Worm (Caenorhabditis elegans) whole organism, young adult: Measurements from ENCODE around the gene W04D2.4.

Experiments used
- B0035.1 ChIP-seq: sonication (generic microtip); optimal IDR thresholded peaks from 2 replicates; lab custom pipeline; 2016; ENCODE audit warnings: missing genetic modification characterization, mild to moderate bottlenecking, missing compliant biosample characterization, missing genotype, missing genetic modification reagents
- D2030.7 ChIP-seq: fragments of 200-800 bp; sonication (Bioruptor generic); IDR thresholded peaks from 2 replicates; pipeline ENCODE4 v1.3.6; 2022; ENCODE audit warnings: missing genetic modification reagents, missing genetic modification characterization, missing compliant biosample characterization
- F23B12.7 ChIP-seq: sonication (generic microtip); optimal IDR thresholded peaks from 2 replicates; lab custom pipeline; 2017; ENCODE audit warnings: missing genetic modification characterization, mild to moderate bottlenecking, missing compliant biosample characterization, antibody characterized with exemption, moderate library complexity; ENCODE audit not compliant: insufficient read depth
- F37B4.10 ChIP-seq: fragments of 200-800 bp; sonication (Bioruptor generic); IDR thresholded peaks from 2 replicates; pipeline ENCODE4 v1.3.6; 2022; ENCODE audit warnings: missing genetic modification characterization, missing compliant biosample characterization
- F57A8.1 ChIP-seq: fragments of 200-800 bp; sonication (Bioruptor generic); optimal IDR thresholded peaks from 2 replicates; lab custom pipeline; 2018; ENCODE audit warnings: mild to moderate bottlenecking, missing genetic modification characterization, moderate library complexity, missing compliant biosample characterization
- K12H6.12 ChIP-seq: fragments of 200-800 bp; sonication (Bioruptor generic); optimal IDR thresholded peaks from 2 replicates; lab custom pipeline; 2018; ENCODE audit warnings: mild to moderate bottlenecking, missing genetic modification characterization, missing compliant biosample characterization
- Y53G8AR.9 ChIP-seq: fragments of 200-800 bp; sonication (Bioruptor generic); conservative IDR thresholded peaks from 2 replicates; pipeline ENCODE4 v1.3.6; 2022; ENCODE audit warnings: missing genetic modification reagents, missing genetic modification characterization, missing compliant biosample characterization
- aptf-3 ChIP-seq: fragments of 200-800 bp; sonication (Bioruptor generic); IDR thresholded peaks from 2 replicates; pipeline ENCODE4 v1.3.6; 2022; ENCODE audit warnings: missing genetic modification characterization, missing compliant biosample characterization
- ccch-3 ChIP-seq: fragments of 200-800 bp; sonication (Bioruptor generic); optimal IDR thresholded peaks from 2 replicates; lab custom pipeline; 2018; ENCODE audit warnings: mild to moderate bottlenecking, missing genetic modification characterization, missing compliant biosample characterization
- cebp-1 ChIP-seq, 2 experiments: fragments of 200-800 bp in 1 of 2; sonication (Bioruptor generic) in 1 of 2; sonication (generic microtip) in 1 of 2; IDR thresholded peaks in 1 of 2; optimal IDR thresholded peaks in 1 of 2; 2 replicates each; pipeline versions ENCODE4 v1.3.6 to Lab custom; 2017 to 2022; ENCODE audit warnings: missing compliant biosample characterization in 2 of 2, missing genetic modification characterization in 2 of 2, mild to moderate bottlenecking in 1 of 2, missing genetic modification reagents in 1 of 2, moderate library complexity in 1 of 2
- ceh-79 ChIP-seq: sonication (generic microtip); optimal IDR thresholded peaks from 2 replicates; lab custom pipeline; 2017; ENCODE audit warnings: mild to moderate bottlenecking, missing genetic modification characterization, missing compliant biosample characterization
- chd-7 ChIP-seq: sonication (generic microtip); optimal IDR thresholded peaks from 2 replicates; lab custom pipeline; 2016; ENCODE audit warnings: mild to moderate bottlenecking, missing genetic modification characterization, moderate library complexity, missing compliant biosample characterization
- egl-18 ChIP-seq: fragments of 200-800 bp; sonication (Bioruptor generic); IDR thresholded peaks from 2 replicates; pipeline ENCODE4 v1.3.6; 2022; ENCODE audit warnings: missing genetic modification reagents, missing genetic modification characterization, missing compliant biosample characterization
- ets-4 ChIP-seq: fragments of 200-800 bp; sonication (Bioruptor generic); optimal IDR thresholded peaks from 2 replicates; lab custom pipeline; 2018; ENCODE audit warnings: mild to moderate bottlenecking, missing genetic modification characterization, missing compliant biosample characterization
- hrde-1 ChIP-seq: sonication (generic microtip); optimal IDR thresholded peaks from 2 replicates; lab custom pipeline; 2016; ENCODE audit warnings: missing genetic modification characterization, mild to moderate bottlenecking, missing compliant biosample characterization, moderate library complexity, missing genotype, missing genetic modification reagents, borderline replicate concordance
- hsf-1 ChIP-seq: fragments of 200-800 bp; sonication (Bioruptor generic); IDR thresholded peaks from 2 replicates; pipeline ENCODE4 v1.3.6; 2022; ENCODE audit warnings: missing genetic modification reagents, missing genetic modification characterization, missing compliant biosample characterization
- let-526 ChIP-seq: fragments of 200-800 bp; sonication (Bioruptor generic); IDR thresholded peaks from 2 replicates; pipeline ENCODE4 v1.3.6; 2022; ENCODE audit warnings: missing genetic modification reagents, missing genetic modification characterization, missing compliant biosample characterization
- let-607 ChIP-seq, 2 experiments: fragments of 200-800 bp in 1 of 2; sonication (Bioruptor generic) in 1 of 2; sonication (generic microtip) in 1 of 2; optimal IDR thresholded peaks; 2 replicates each; lab custom pipeline; 2016 to 2018; ENCODE audit warnings: mild to moderate bottlenecking in 2 of 2, missing compliant biosample characterization in 2 of 2, missing genetic modification characterization in 2 of 2, moderate library complexity in 2 of 2, missing genotype in 1 of 2
- lin-35 ChIP-seq, 3 experiments: fragments of 150-350 bp in 2 of 3; sonication (generic microtip) in 1 of 3; optimal IDR thresholded peaks; 2 replicates each; lab custom pipeline; 2014 to 2018; ENCODE audit warnings: missing biosample characterization in 3 of 3, missing genetic modification characterization in 3 of 3, missing genetic modification reagents in 3 of 3
- lin-40 ChIP-seq: sonication (generic microtip); optimal IDR thresholded peaks from 2 replicates; lab custom pipeline; 2016; ENCODE audit warnings: missing genetic modification characterization, mild to moderate bottlenecking, missing compliant biosample characterization, missing genotype, missing genetic modification reagents
- madf-3 ChIP-seq: fragments of 200-800 bp; sonication (Bioruptor generic); IDR thresholded peaks from 2 replicates; pipeline ENCODE4 v1.3.6; 2022; ENCODE audit warnings: missing genetic modification reagents, missing genetic modification characterization, missing compliant biosample characterization
- mel-28 ChIP-seq: sonication (generic microtip); optimal IDR thresholded peaks from 2 replicates; lab custom pipeline; 2016; ENCODE audit warnings: borderline replicate concordance, mild to moderate bottlenecking, missing genetic modification characterization, missing compliant biosample characterization
- mes-4 ChIP-seq: sonication (generic microtip); optimal IDR thresholded peaks from 2 replicates; lab custom pipeline; 2016; ENCODE audit warnings: missing genotype, missing genetic modification characterization, missing compliant biosample characterization
- nfya-1 ChIP-seq: sonication (generic microtip); optimal IDR thresholded peaks from 2 replicates; lab custom pipeline; 2017; ENCODE audit warnings: antibody characterized with exemption, missing compliant biosample characterization, missing genetic modification characterization, borderline replicate concordance; ENCODE audit not compliant: insufficient read depth
- nhr-120 ChIP-seq: fragments of 200-800 bp; sonication (Bioruptor generic); IDR thresholded peaks from 2 replicates; pipeline ENCODE4 v1.3.6; 2022; ENCODE audit warnings: missing genetic modification characterization, missing compliant biosample characterization
- nhr-80 ChIP-seq: sonication (generic microtip); optimal IDR thresholded peaks from 2 replicates; lab custom pipeline; 2016; ENCODE audit warnings: missing genetic modification characterization, missing compliant biosample characterization
- nhr-90 ChIP-seq: sonication (generic microtip); optimal IDR thresholded peaks from 2 replicates; lab custom pipeline; 2016; ENCODE audit warnings: missing genotype, mild to moderate bottlenecking, missing genetic modification characterization, missing compliant biosample characterization
- pbrm-1 ChIP-seq: fragments of 200-800 bp; sonication (Bioruptor generic); IDR thresholded peaks from 2 replicates; pipeline ENCODE4 v1.3.6; 2022; ENCODE audit warnings: missing genetic modification reagents, missing genetic modification characterization, missing compliant biosample characterization
- snpc-1.3 ChIP-seq: sonication (generic microtip); optimal IDR thresholded peaks from 2 replicates; lab custom pipeline; 2017; ENCODE audit warnings: missing genetic modification characterization, mild to moderate bottlenecking, missing compliant biosample characterization, antibody characterized with exemption, moderate library complexity, missing genotype, missing genetic modification reagents; ENCODE audit not compliant: insufficient read depth
- snpc-4 ChIP-seq, 5 experiments: fragments of 150-350 bp in 1 of 5; sonication (generic microtip) in 4 of 5; optimal IDR thresholded peaks; 2 replicates each; lab custom pipeline; 2014 to 2018; ENCODE audit warnings: missing genetic modification characterization in 5 of 5, missing biosample characterization in 3 of 5, antibody characterized with exemption in 2 of 5, mild to moderate bottlenecking in 2 of 5, missing compliant biosample characterization in 2 of 5, missing genotype in 2 of 5, moderate library complexity in 2 of 5, missing genetic modification reagents in 1 of 5
- zfh-2 ChIP-seq: fragments of 200-800 bp; sonication (Bioruptor generic); conservative IDR thresholded peaks from 2 replicates; pipeline ENCODE4 v1.3.6; 2022; ENCODE audit warnings: missing genetic modification reagents, missing genetic modification characterization, missing compliant biosample characterization
- zim-3 ChIP-seq: sonication (generic microtip); optimal IDR thresholded peaks from 2 replicates; lab custom pipeline; 2017; ENCODE audit warnings: mild to moderate bottlenecking, missing genetic modification characterization, moderate library complexity, missing compliant biosample characterization

The W04D2.4 gene

DNA sequence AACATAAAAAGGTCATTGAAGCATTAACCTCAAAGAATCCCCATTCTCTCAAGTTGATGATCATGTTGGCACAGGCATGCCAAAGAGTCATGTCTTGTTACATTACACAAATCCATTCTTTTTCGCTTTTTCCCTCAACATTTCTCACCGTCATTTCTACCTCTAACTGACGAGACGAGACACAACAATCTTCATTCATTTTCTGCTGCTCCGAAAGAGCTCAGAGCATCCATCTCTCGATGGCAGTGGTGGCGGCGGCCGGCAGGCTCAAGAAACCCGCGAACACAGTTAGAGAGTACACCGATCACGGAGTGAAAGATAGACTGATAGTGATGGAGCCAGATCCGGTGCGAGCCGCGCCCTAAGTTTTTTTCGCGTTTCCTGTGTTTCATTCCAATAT lies 20.4 kb downstream of the W04D2.4 start:
- TF ChIP-seq let-526 (GFP tag; lab: Robert Waterston, UW) = no peak
- TF ChIP-seq egl-18 (GFP tag; lab: Robert Waterston, UW) = no peak
- no peak for TF ChIP-seq nfya-1 (tag; lab: Kevin White, UChicago)
- peak; percentile 92 for TF ChIP-seq zfh-2 (GFP tag; lab: Robert Waterston, UW)
- TF ChIP-seq nhr-90 = peak; percentile 5
- TF ChIP-seq K12H6.12 (tag; lab: Kevin White, UChicago) = peak; percentile 9
- TF ChIP-seq pbrm-1 = peak; percentile 38; the same call in 1 of the 2 replicates
- no peak for TF ChIP-seq hrde-1 (tag; lab: Kevin White, UChicago)
- no peak for TF ChIP-seq aptf-3
- TF ChIP-seq zim-3 = peak; percentile 34
- TF ChIP-seq chd-7 (tag; lab: Kevin White, UChicago) = peak; percentile 26
- TF ChIP-seq, all 124 proteins: peak for 6

DNA sequence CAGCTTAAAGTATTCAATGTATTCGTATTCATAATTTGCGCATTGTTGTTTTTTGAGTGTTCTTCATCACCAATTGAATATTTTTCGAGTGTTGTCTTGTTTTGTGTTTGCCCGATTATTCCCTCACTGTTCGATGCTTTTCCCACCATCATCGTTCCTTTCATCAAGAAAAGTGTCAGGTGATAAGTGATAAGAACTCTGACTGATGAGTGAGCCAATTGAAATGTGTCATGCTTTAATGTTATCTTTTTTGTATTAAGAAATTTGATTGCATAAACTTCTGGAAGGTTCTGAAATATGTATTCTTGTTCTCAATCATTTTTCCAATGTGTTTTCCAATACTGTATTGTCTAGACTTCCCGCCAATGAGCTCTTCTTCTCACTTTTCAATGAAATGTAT lies 22.2 kb downstream of the W04D2.4 start:
- TF ChIP-seq hsf-1 (GFP tag; lab: Robert Waterston, UW) (peak; percentile 25; the same call in 1 of the 2 replicates), D2030.7 (GFP tag; lab: Robert Waterston, UW) (no peak), snpc-4 (GFP tag; optimal IDR thresholded peaks at IDR 0.05; lab: Kevin White, UChicago) (no peak), snpc-4 (tag; optimal IDR thresholded peaks at IDR 0.05; lab: Kevin White, UChicago) (peak in 1 of 4 experiments; percentile 13), nhr-80 (tag; lab: Kevin White, UChicago) (peak; percentile 72), snpc-1.3 (no peak), let-607 (tag; optimal IDR thresholded peaks at IDR 0.05; lab: Kevin White, UChicago) (peak in 1 of 2 experiments; percentile 6), cebp-1 (GFP tag; IDR thresholded peaks at IDR 0.05; lab: Robert Waterston, UW) (no peak), cebp-1 (tag; optimal IDR thresholded peaks at IDR 0.05; lab: Kevin White, UChicago) (peak; percentile 57)

DNA sequence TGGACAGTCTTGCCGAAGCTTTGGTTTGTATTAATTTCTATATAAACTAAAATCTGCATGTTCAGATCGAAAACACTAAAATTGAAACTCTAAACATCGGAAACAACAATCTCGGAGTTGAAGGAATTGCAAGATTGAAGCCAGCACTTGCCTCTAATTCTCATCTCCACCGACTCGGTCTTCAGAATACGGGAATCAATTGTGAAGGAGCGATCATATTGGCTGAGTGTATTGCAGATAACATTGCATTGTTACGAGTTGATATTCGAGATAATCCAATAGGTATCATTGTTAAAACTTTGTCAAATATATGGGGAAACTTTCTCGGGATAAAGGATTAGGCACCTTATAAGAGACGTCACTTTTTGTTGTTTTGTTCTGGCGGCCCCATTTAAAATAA lies 27.2 kb downstream of the W04D2.4 start:
- TF ChIP-seq lin-35 (GFP tag; optimal IDR thresholded peaks at IDR 0.05; lab: Kevin White, UChicago) (no peak), F23B12.7 (tag; lab: Kevin White, UChicago) (no peak), madf-3 (GFP tag; lab: Robert Waterston, UW) (no peak), K12H6.12 (tag; lab: Kevin White, UChicago) (no peak), nhr-120 (GFP tag; lab: Robert Waterston, UW) (no peak), ets-4 (GFP tag; lab: Kevin White, UChicago) (no peak), mel-28 (tag; lab: Kevin White, UChicago) (no peak), mes-4 (tag; lab: Kevin White, UChicago) (no peak), F37B4.10 (GFP tag; lab: Robert Waterston, UW) (no peak), B0035.1 (tag; lab: Kevin White, UChicago) (no peak), ceh-79 (no peak), lin-40 (tag; lab: Kevin White, UChicago) (no peak), Y53G8AR.9 (GFP tag; lab: Robert Waterston, UW) (no peak), F57A8.1 (GFP tag; lab: Kevin White, UChicago) (no peak), ccch-3 (GFP tag; lab: Kevin White, UChicago) (no peak)
- TF ChIP-seq, all 124 proteins: peak for 0
